Fruit fly (Drosophila melanogaster) Kc167 (cell line): Measurements from ENCODE around the gene ND-MLRQ.

ENCODE experiments used
- Myc ChIP-seq: fragments of >200 bp; optimal IDR thresholded peaks from 2 replicates; lab custom pipeline; 2017; ENCODE audit warnings: missing external identifiers
- Sin3A ChIP-seq: fragments of >200 bp; optimal IDR thresholded peaks from 2 replicates; lab custom pipeline; 2018; ENCODE audit warnings: missing external identifiers
- insv ChIP-seq: fragments of >200 bp; optimal IDR thresholded peaks from 3 replicates; lab custom pipeline; 2018; ENCODE audit warnings: missing external identifiers
- psq ChIP-seq: fragments of >200 bp; optimal IDR thresholded peaks from 2 replicates; lab custom pipeline; 2017; ENCODE audit warnings: missing external identifiers

dm6 chr3L:23337939-23338338, 1.2 kb upstream of the ND-MLRQ start, which contains the start of gene alpha-Cat:
- TF ChIP-seq psq (lab: Kevin White, UChicago) (no peak), insv (lab: Kevin White, UChicago) (no peak), Myc (lab: Kevin White, UChicago) (no peak), Sin3A (lab: Kevin White, UChicago) (no peak)
